Worm (Caenorhabditis elegans): Measurements from ENCODE around the gene nep-12.

Gene nep-12

ce11 chrII:4769096-4769495 is 15.2 kb downstream of the nep-12 start:
- TF ChIP-seq elt-4 (tag; optimal IDR thresholded peaks at IDR 0.05) = no peak
- TF ChIP-seq madf-2 (tag; optimal IDR thresholded peaks at IDR 0.05) = no peak
- no peak for TF ChIP-seq syd-9 (tag; optimal IDR thresholded peaks at IDR 0.05)
- no peak for TF ChIP-seq Y22D7AL.16 (tag; optimal IDR thresholded peaks at IDR 0.05)

- TF ChIP-seq ceh-45 (GFP tag; IDR thresholded peaks at IDR 0.05) = no peak
- TF ChIP-seq unc-86 (tag; optimal IDR thresholded peaks at IDR 0.05) = no peak
- no peak for TF ChIP-seq che-1 (tag; optimal IDR thresholded peaks at IDR 0.05)
- TF ChIP-seq ceh-14 (tag; optimal IDR thresholded peaks at IDR 0.05) = no peak
- no peak for TF ChIP-seq lin-11 (tag; optimal IDR thresholded peaks at IDR 0.05)
- TF ChIP-seq pag-3 (tag; optimal IDR thresholded peaks at IDR 0.05; ENCODE audit: borderline replicate concordance) = no peak
Observed at ce11 chrII:4767612-4768011, 16.7 kb downstream of the nep-12 start.

- TF ChIP-seq ceh-19 (GFP tag; optimal IDR thresholded peaks at IDR 0.05) = no peak
- TF ChIP-seq sdc-2 (tag; optimal IDR thresholded peaks at IDR 0.05) = no peak
- TF ChIP-seq ceh-2 (tag; optimal IDR thresholded peaks at IDR 0.05) = no peak
- no peak for TF ChIP-seq syd-9 (tag; optimal IDR thresholded peaks at IDR 0.05)
- TF ChIP-seq ceh-30 (tag; optimal IDR thresholded peaks at IDR 0.05) = no peak
- no peak for TF ChIP-seq pha-4 (tag; optimal IDR thresholded peaks at IDR 0.05)
- TF ChIP-seq hlh-30 (tag; optimal IDR thresholded peaks at IDR 0.05; ENCODE audit: insufficient read depth) = no peak
- no peak for TF ChIP-seq mec-3 (tag; optimal IDR thresholded peaks at IDR 0.05; ENCODE audit: borderline replicate concordance)
- no peak for TF ChIP-seq K02D7.2 (tag; optimal IDR thresholded peaks at IDR 0.05)
- TF ChIP-seq ahr-1 (tag; optimal IDR thresholded peaks at IDR 0.05) = no peak
- no peak for TF ChIP-seq K09A11.1 (tag; optimal IDR thresholded peaks at IDR 0.05; ENCODE audit: insufficient read depth)
- TF ChIP-seq ceh-9 (tag; optimal IDR thresholded peaks at IDR 0.05) = no peak
- no peak for TF ChIP-seq fkh-10 (GFP tag; optimal IDR thresholded peaks at IDR 0.05)
- TF ChIP-seq ceh-6 (GFP tag; optimal IDR thresholded peaks at IDR 0.05) = no peak
- TF ChIP-seq sox-4 (tag; optimal IDR thresholded peaks at IDR 0.05) = no peak
- no peak for TF ChIP-seq T23F11.4 (GFP tag; optimal IDR thresholded peaks at IDR 0.05)
- TF ChIP-seq rnt-1 (tag; optimal IDR thresholded peaks at IDR 0.05) = no peak
- no peak for TF ChIP-seq elt-4 (tag; optimal IDR thresholded peaks at IDR 0.05)
- TF ChIP-seq unc-55 (GFP tag; optimal IDR thresholded peaks at IDR 0.05) = no peak
Observed at ce11 chrII:4766284-4766683, 18.1 kb downstream of the nep-12 start, which contains the start of gene ttm-2. Gene ttm-2 (minus strand): TSS chrII:4766384.

- no peak for TF ChIP-seq ceh-31 (tag; optimal IDR thresholded peaks at IDR 0.05)
- no peak for TF ChIP-seq ceh-48 (tag; optimal IDR thresholded peaks at IDR 0.05)
- TF ChIP-seq ceh-30 (tag; optimal IDR thresholded peaks at IDR 0.05) = no peak
- no peak for TF ChIP-seq ttx-3 (tag; optimal IDR thresholded peaks at IDR 0.05)
- TF ChIP-seq C08G9.2 (tag; optimal IDR thresholded peaks at IDR 0.05) = no peak
- no peak for TF ChIP-seq pax-1 (tag; optimal IDR thresholded peaks at IDR 0.05)
- TF ChIP-seq pha-4 (tag; optimal IDR thresholded peaks at IDR 0.05) = no peak
- no peak for TF ChIP-seq hlh-13 (GFP tag; optimal IDR thresholded peaks at IDR 0.05)
- TF ChIP-seq madf-2 (tag; optimal IDR thresholded peaks at IDR 0.05) = no peak
- TF ChIP-seq ceh-45 (GFP tag; IDR thresholded peaks at IDR 0.05) = no peak
- no peak for TF ChIP-seq lin-11 (tag; optimal IDR thresholded peaks at IDR 0.05)
- no peak for TF ChIP-seq npax-4 (tag; optimal IDR thresholded peaks at IDR 0.05)
- no peak for TF ChIP-seq K09A11.1 (tag; optimal IDR thresholded peaks at IDR 0.05; ENCODE audit: insufficient read depth)
- TF ChIP-seq zip-5 (tag; optimal IDR thresholded peaks at IDR 0.05) = no peak
- no peak for TF ChIP-seq C38D4.7 (GFP tag; optimal IDR thresholded peaks at IDR 0.05)
- no peak for TF ChIP-seq pqm-1 (tag; optimal IDR thresholded peaks at IDR 0.05)
- TF ChIP-seq unc-55 (GFP tag; optimal IDR thresholded peaks at IDR 0.05) = no peak
- no peak for TF ChIP-seq unc-42 (tag; optimal IDR thresholded peaks at IDR 0.05)
- TF ChIP-seq ama-1 (optimal IDR thresholded peaks at IDR 0.05) = no peak
- no peak for TF ChIP-seq ceh-9 (tag; optimal IDR thresholded peaks at IDR 0.05)
Observed at ce11 chrII:4762574-4763285, 21.6 kb downstream of the nep-12 start, which contains the start of gene F26G1.2. Gene F26G1.2 (plus strand): TSS chrII:4763081.
